Worm (Caenorhabditis elegans) whole organism, L3 larva: ENCODE data around the gene mex-5.

Experiments
- lin-15B ChIP-seq: fragments of 150-350 bp; optimal IDR thresholded peaks from 2 replicates; lab custom pipeline; 2014; ENCODE audit warnings: missing biosample characterization, missing genetic modification characterization
- nhr-12 ChIP-seq: fragments of 150-350 bp; optimal IDR thresholded peaks from 2 replicates; lab custom pipeline; 2014; ENCODE audit warnings: missing biosample characterization, missing genetic modification characterization
- nhr-25 ChIP-seq: sonication (generic microtip); optimal IDR thresholded peaks from 2 replicates; lab custom pipeline; 2017; ENCODE audit warnings: missing biosample characterization, missing genetic modification characterization
- pqm-1 ChIP-seq: fragments of 150-350 bp; optimal IDR thresholded peaks from 2 replicates; lab custom pipeline; 2017; ENCODE audit warnings: missing biosample characterization, missing genetic modification characterization, inconsistent platforms
- tbx-2 ChIP-seq: sonication (generic microtip); optimal IDR thresholded peaks from 2 replicates; lab custom pipeline; 2016; ENCODE audit warnings: mild to moderate bottlenecking, missing genetic modification characterization, missing compliant biosample characterization
- unc-39 ChIP-seq: sonication (generic microtip); optimal IDR thresholded peaks from 4 replicates; lab custom pipeline; 2017; ENCODE audit warnings: missing biosample characterization, missing genetic modification characterization

DNA sequence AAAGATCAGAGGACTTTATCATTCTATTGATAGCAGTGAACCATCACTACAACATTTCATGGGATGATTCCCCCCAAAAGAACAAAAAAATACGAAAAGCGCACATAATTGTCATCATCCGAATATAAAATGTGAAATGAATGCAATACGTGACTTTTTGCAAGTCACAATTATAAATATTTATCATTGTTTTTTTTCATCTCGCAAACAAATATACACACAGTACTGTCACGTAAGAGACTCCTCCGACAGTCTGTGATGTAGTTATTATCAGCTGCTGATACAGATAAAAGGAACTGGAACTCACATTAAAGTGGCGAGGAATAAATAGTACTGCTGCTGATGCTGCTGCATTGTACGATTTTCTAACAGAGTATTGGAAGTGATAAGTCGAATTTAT is 42.9 kb downstream of the mex-5 start:
- TF ChIP-seq lin-15B: no peak
- TF ChIP-seq unc-39 (tag; lab: Kevin White, UChicago): no peak
- TF ChIP-seq nhr-12 (tag; lab: Kevin White, UChicago): no peak
- no peak for TF ChIP-seq tbx-2 (tag; lab: Kevin White, UChicago)
- no peak for TF ChIP-seq nhr-25 (tag; lab: Kevin White, UChicago)
- peak; percentile 91 for TF ChIP-seq pqm-1 (tag; lab: Kevin White, UChicago)
